Worm (Caenorhabditis elegans) whole organism, L3 larva: ENCODE data around the gene sri-66.

ENCODE experiments used
- R02D3.7 ChIP-seq: fragments of 150-350 bp; optimal IDR thresholded peaks from 2 replicates; lab custom pipeline; 2014; ENCODE audit warnings: missing biosample characterization, missing genetic modification characterization
- ZK546.5 ChIP-seq: sonication (generic microtip); optimal IDR thresholded peaks from 2 replicates; lab custom pipeline; 2017; ENCODE audit warnings: missing biosample characterization, missing genetic modification characterization
- aly-2 ChIP-seq: fragments of 150-350 bp; optimal IDR thresholded peaks from 2 replicates; lab custom pipeline; 2014; ENCODE audit warnings: missing biosample characterization, missing genetic modification characterization
- ama-1 ChIP-seq: fragments of 150-350 bp; optimal IDR thresholded peaks from 2 replicates; lab custom pipeline; 2018
- ceh-16 ChIP-seq: sonication (generic microtip); optimal IDR thresholded peaks from 2 replicates; lab custom pipeline; 2017; ENCODE audit warnings: missing biosample characterization, missing genetic modification characterization
- ceh-82 ChIP-seq: fragments of 150-350 bp; optimal IDR thresholded peaks from 2 replicates; lab custom pipeline; 2014; ENCODE audit warnings: missing biosample characterization, missing genetic modification characterization
- daf-12 ChIP-seq: fragments of 150-350 bp; optimal IDR thresholded peaks from 2 replicates; lab custom pipeline; 2014; ENCODE audit warnings: missing biosample characterization, missing genetic modification reagents, missing genetic modification characterization
- egl-27 ChIP-seq: sonication (generic microtip); optimal IDR thresholded peaks from 4 replicates; lab custom pipeline; 2017; ENCODE audit warnings: missing biosample characterization, missing genetic modification reagents, missing genetic modification characterization
- egl-5 ChIP-seq: fragments of 150-350 bp; optimal IDR thresholded peaks from 2 replicates; lab custom pipeline; 2017; ENCODE audit warnings: missing biosample characterization, missing genetic modification reagents, missing genetic modification characterization, inconsistent platforms
- elt-1 ChIP-seq: fragments of 150-350 bp; optimal IDR thresholded peaks from 2 replicates; lab custom pipeline; 2014; ENCODE audit warnings: missing biosample characterization, missing genetic modification characterization
- elt-2 ChIP-seq: sonication (generic microtip); optimal IDR thresholded peaks from 2 replicates; lab custom pipeline; 2016; ENCODE audit warnings: missing genetic modification reagents, mild to moderate bottlenecking, missing genetic modification characterization, missing compliant biosample characterization
- eor-1 ChIP-seq, 2 experiments: fragments of 150-350 bp; optimal IDR thresholded peaks; 2 replicates each; lab custom pipeline; 2014 to 2018; ENCODE audit warnings: missing biosample characterization in 2 of 2, missing genetic modification characterization in 2 of 2
- fkh-10 ChIP-seq: sonication (generic microtip); optimal IDR thresholded peaks from 2 replicates; lab custom pipeline; 2017; ENCODE audit warnings: missing biosample characterization, missing genetic modification reagents, missing genetic modification characterization
- fos-1 ChIP-seq: fragments of 150-350 bp; optimal IDR thresholded peaks from 2 replicates; lab custom pipeline; 2014; ENCODE audit warnings: missing biosample characterization, missing genetic modification characterization
- hmg-11 ChIP-seq: sonication (generic microtip); optimal IDR thresholded peaks from 2 replicates; lab custom pipeline; 2016; ENCODE audit warnings: missing genetic modification characterization, missing compliant biosample characterization
- jun-1 ChIP-seq: fragments of 150-350 bp; optimal IDR thresholded peaks from 2 replicates; lab custom pipeline; 2014; ENCODE audit warnings: missing biosample characterization, missing genetic modification reagents, missing genetic modification characterization
- lin-39 ChIP-seq: fragments of 150-350 bp; optimal IDR thresholded peaks from 2 replicates; lab custom pipeline; 2018; ENCODE audit warnings: missing biosample characterization, missing genetic modification reagents, missing genetic modification characterization
- mdl-1 ChIP-seq: fragments of 150-350 bp; optimal IDR thresholded peaks from 2 replicates; lab custom pipeline; 2014; ENCODE audit warnings: missing biosample characterization, missing genetic modification characterization
- mml-1 ChIP-seq: fragments of 150-350 bp; sonication (generic microtip); optimal IDR thresholded peaks from 3 replicates; lab custom pipeline; 2014; ENCODE audit warnings: missing biosample characterization, missing genetic modification characterization
- nfya-1 ChIP-seq: sonication (generic microtip); optimal IDR thresholded peaks from 2 replicates; lab custom pipeline; 2017; ENCODE audit warnings: missing genetic modification characterization, mild to moderate bottlenecking, missing compliant biosample characterization, antibody characterized with exemption, moderate library complexity; ENCODE audit not compliant: insufficient read depth
- nhr-12 ChIP-seq: fragments of 150-350 bp; optimal IDR thresholded peaks from 2 replicates; lab custom pipeline; 2014; ENCODE audit warnings: missing biosample characterization, missing genetic modification characterization
- nhr-237 ChIP-seq: fragments of 150-350 bp; optimal IDR thresholded peaks from 2 replicates; lab custom pipeline; 2014; ENCODE audit warnings: missing biosample characterization, missing genetic modification characterization
- nhr-28 ChIP-seq: fragments of 150-350 bp; optimal IDR thresholded peaks from 2 replicates; lab custom pipeline; 2014; ENCODE audit warnings: missing biosample characterization, missing genetic modification characterization
- nhr-43 ChIP-seq: sonication (generic microtip); optimal IDR thresholded peaks from 2 replicates; lab custom pipeline; 2016; ENCODE audit warnings: mild to moderate bottlenecking, missing genetic modification characterization, missing compliant biosample characterization; ENCODE audit not compliant: poor library complexity, severe bottlenecking
- nhr-76 ChIP-seq: fragments of 150-350 bp; sonication (generic microtip); optimal IDR thresholded peaks from 5 replicates; lab custom pipeline; 2014; ENCODE audit warnings: missing biosample characterization, missing genetic modification characterization
- nhr-77 ChIP-seq: fragments of 150-350 bp; optimal IDR thresholded peaks from 2 replicates; lab custom pipeline; 2014; ENCODE audit warnings: missing biosample characterization, missing genetic modification characterization
- pqm-1 ChIP-seq: fragments of 150-350 bp; optimal IDR thresholded peaks from 2 replicates; lab custom pipeline; 2017; ENCODE audit warnings: missing biosample characterization, missing genetic modification characterization, inconsistent platforms
- sea-2 ChIP-seq: fragments of 150-350 bp; sonication (generic microtip); optimal IDR thresholded peaks from 4 replicates; lab custom pipeline; 2014; ENCODE audit warnings: missing biosample characterization, missing genetic modification reagents, missing genetic modification characterization
- skn-1 ChIP-seq: fragments of 150-350 bp; optimal IDR thresholded peaks from 2 replicates; lab custom pipeline; 2014; ENCODE audit warnings: missing biosample characterization, missing genetic modification characterization
- snpc-4 ChIP-seq: fragments of 150-350 bp; optimal IDR thresholded peaks from 2 replicates; lab custom pipeline; 2014; ENCODE audit warnings: missing biosample characterization, missing genetic modification characterization
- tbx-2 ChIP-seq: sonication (generic microtip); optimal IDR thresholded peaks from 2 replicates; lab custom pipeline; 2016; ENCODE audit warnings: mild to moderate bottlenecking, missing genetic modification characterization, missing compliant biosample characterization
- unc-39 ChIP-seq: sonication (generic microtip); optimal IDR thresholded peaks from 4 replicates; lab custom pipeline; 2017; ENCODE audit warnings: missing biosample characterization, missing genetic modification characterization
- unc-62 ChIP-seq: fragments of 150-350 bp; sonication (generic microtip); optimal IDR thresholded peaks from 4 replicates; lab custom pipeline; 2014; ENCODE audit warnings: missing biosample characterization, missing genetic modification reagents, missing genetic modification characterization
- zag-1 ChIP-seq: fragments of 150-350 bp; optimal IDR thresholded peaks from 2 replicates; lab custom pipeline; 2014; ENCODE audit warnings: missing biosample characterization, missing genetic modification characterization
- ztf-11 ChIP-seq: fragments of 150-350 bp; optimal IDR thresholded peaks from 2 replicates; lab custom pipeline; 2014; ENCODE audit warnings: missing biosample characterization, missing genetic modification characterization
- ztf-4 ChIP-seq: fragments of 150-350 bp; optimal IDR thresholded peaks from 2 replicates; lab custom pipeline; 2014; ENCODE audit warnings: missing biosample characterization, missing genetic modification characterization

sri-66 gene

ce11 chrV:17068839-17069238 lies 8.8 kb downstream of the sri-66 start, which contains the start of gene T05E12.8:
TSS of gene T05E12.8 (plus strand) at chrV:17069139.
- no peak for TF ChIP-seq nhr-28 (tag; lab: Kevin White, UChicago)
- no peak for TF ChIP-seq nhr-237
- TF ChIP-seq elt-1 (tag; lab: Kevin White, UChicago) = no peak
- no peak for TF ChIP-seq elt-2 (tag; lab: Kevin White, UChicago)
- no peak for TF ChIP-seq lin-39 (tag; lab: Kevin White, UChicago)
- no peak for TF ChIP-seq hmg-11
- no peak for TF ChIP-seq nhr-12
- TF ChIP-seq nhr-43 (tag; lab: Kevin White, UChicago) = no peak
- no peak for TF ChIP-seq snpc-4 (tag; lab: Kevin White, UChicago)
- TF ChIP-seq R02D3.7 (tag; lab: Kevin White, UChicago) = no peak
- TF ChIP-seq egl-27 = no peak
- TF ChIP-seq nfya-1 (tag; lab: Kevin White, UChicago) = no peak
- no peak for TF ChIP-seq ceh-82 (tag; lab: Kevin White, UChicago)
- TF ChIP-seq egl-5 (tag; lab: Kevin White, UChicago) = no peak
- TF ChIP-seq jun-1 = no peak
- no peak for TF ChIP-seq eor-1 (tag; optimal IDR thresholded peaks at IDR 0.05; lab: Kevin White, UChicago)

- TF ChIP-seq mdl-1 (tag; lab: Kevin White, UChicago) = no peak
- no peak for TF ChIP-seq unc-62 (GFP tag; lab: Kevin White, UChicago)
- no peak for TF ChIP-seq sea-2 (GFP tag; lab: Kevin White, UChicago)
- no peak for TF ChIP-seq ceh-16 (tag; lab: Kevin White, UChicago)
- TF ChIP-seq fkh-10 (GFP tag; lab: Kevin White, UChicago) = no peak
- no peak for TF ChIP-seq nhr-12
- no peak for TF ChIP-seq hmg-11
- no peak for TF ChIP-seq nfya-1 (tag; lab: Kevin White, UChicago)
- no peak for TF ChIP-seq nhr-28 (tag; lab: Kevin White, UChicago)
- TF ChIP-seq ama-1 = no peak
- TF ChIP-seq ZK546.5 (tag; lab: Kevin White, UChicago) = no peak
- no peak for TF ChIP-seq unc-39 (tag; lab: Kevin White, UChicago)
- TF ChIP-seq ztf-11 (tag; lab: Kevin White, UChicago) = no peak
- TF ChIP-seq tbx-2 (tag; lab: Kevin White, UChicago) = no peak
- TF ChIP-seq elt-1 (tag; lab: Kevin White, UChicago) = no peak
Observed at ce11 chrV:17071578-17071977, 11.5 kb downstream of the sri-66 start, which contains the start of gene srbc-14. TSS of gene srbc-14 (minus strand) at chrV:17071678.

ce11 chrV:17075900-17076299 lies 15.8 kb downstream of the sri-66 start, which contains the start of gene str-125:
TSS of gene str-125 (minus strand) at chrV:17076000.
- TF ChIP-seq hmg-11 = no peak
- TF ChIP-seq nhr-77 (tag; lab: Kevin White, UChicago) = no peak
- TF ChIP-seq daf-12 (tag; lab: Kevin White, UChicago) = no peak
- TF ChIP-seq, all 47 proteins: peak for 0

ce11 chrV:17077889-17078288 lies 17.8 kb downstream of the sri-66 start, which contains the start of gene T05E12.3:
TSS of gene T05E12.3 (minus strand) at chrV:17077989.
- TF ChIP-seq egl-27 = no peak
- no peak for TF ChIP-seq tbx-2 (tag; lab: Kevin White, UChicago)
- no peak for TF ChIP-seq unc-62 (GFP tag; lab: Kevin White, UChicago)
- no peak for TF ChIP-seq skn-1 (tag; lab: Kevin White, UChicago)
- TF ChIP-seq ztf-11 (tag; lab: Kevin White, UChicago) = no peak
- TF ChIP-seq jun-1 = no peak
- TF ChIP-seq ztf-4 (tag; lab: Kevin White, UChicago) = no peak
- no peak for TF ChIP-seq nhr-43 (tag; lab: Kevin White, UChicago)
- TF ChIP-seq lin-39 (tag; lab: Kevin White, UChicago) = no peak
- TF ChIP-seq mml-1 (tag; lab: Kevin White, UChicago) = no peak
- TF ChIP-seq zag-1 (tag; lab: Kevin White, UChicago) = no peak
- TF ChIP-seq aly-2 (tag; lab: Kevin White, UChicago) = no peak
- TF ChIP-seq fos-1 = no peak
- TF ChIP-seq nhr-28 (tag; lab: Kevin White, UChicago) = no peak
- TF ChIP-seq nhr-76 (tag; lab: Kevin White, UChicago) = no peak
- TF ChIP-seq pqm-1 (tag; lab: Kevin White, UChicago) = no peak
- no peak for TF ChIP-seq egl-5 (tag; lab: Kevin White, UChicago)
- TF ChIP-seq ceh-82 (tag; lab: Kevin White, UChicago) = no peak
- TF ChIP-seq, all 47 proteins: peak for 0
